Worm (Caenorhabditis elegans) whole organism, early embryonic: ENCODE results near the gene ntl-3.

Experiments used
- B0310.2 ChIP-seq: sonication (generic microtip); optimal IDR thresholded peaks from 2 replicates; lab custom pipeline; 2016; ENCODE audit warnings: mild to moderate bottlenecking, missing genetic modification characterization, missing compliant biosample characterization
- F13C5.2 ChIP-seq: sonication (generic microtip); optimal IDR thresholded peaks from 2 replicates; lab custom pipeline; 2017; ENCODE audit warnings: mild to moderate bottlenecking, missing genetic modification characterization, inconsistent platforms, missing compliant biosample characterization
- ama-1 ChIP-seq: fragments of 150-350 bp; optimal IDR thresholded peaks from 2 replicates; lab custom pipeline; 2014
- ceh-13 ChIP-seq: fragments of 200-800 bp; sonication (Bioruptor generic); optimal IDR thresholded peaks from 2 replicates; lab custom pipeline; 2018; ENCODE audit warnings: mild to moderate bottlenecking, missing genetic modification characterization, missing compliant biosample characterization
- ets-7 ChIP-seq: sonication (generic microtip); optimal IDR thresholded peaks from 2 replicates; lab custom pipeline; 2016; ENCODE audit warnings: missing genotype, missing genetic modification characterization, missing compliant biosample characterization
- flt-1 ChIP-seq: fragments of 200-800 bp; sonication (Bioruptor generic); IDR thresholded peaks from 2 replicates; pipeline ENCODE4 v1.3.6; 2022; ENCODE audit warnings: missing genetic modification characterization, missing compliant biosample characterization
- hmbx-1 ChIP-seq: sonication (generic microtip); optimal IDR thresholded peaks from 2 replicates; lab custom pipeline; 2016; ENCODE audit warnings: mild to moderate bottlenecking, missing genetic modification characterization, missing compliant biosample characterization
- hmg-4 ChIP-seq: fragments of 200-800 bp; sonication (Bioruptor generic); optimal IDR thresholded peaks from 2 replicates; lab custom pipeline; 2018; ENCODE audit warnings: mild to moderate bottlenecking, missing genetic modification characterization, missing compliant biosample characterization
- hnd-1 ChIP-seq: sonication (generic microtip); optimal IDR thresholded peaks from 2 replicates; lab custom pipeline; 2016; ENCODE audit warnings: missing genetic modification characterization, missing compliant biosample characterization
- pes-1 ChIP-seq: fragments of 200-800 bp; sonication (Bioruptor generic); IDR thresholded peaks from 2 replicates; pipeline ENCODE4 v1.3.6; 2022; ENCODE audit warnings: missing genetic modification reagents, missing genetic modification characterization, missing compliant biosample characterization
- scrt-1 ChIP-seq: fragments of 200-800 bp; sonication (Bioruptor generic); IDR thresholded peaks from 2 replicates; pipeline ENCODE4 v1.3.6; 2022; ENCODE audit warnings: missing genetic modification characterization, missing compliant biosample characterization
- sea-1 ChIP-seq: fragments of 200-800 bp; sonication (Bioruptor generic); conservative IDR thresholded peaks from 2 replicates; pipeline ENCODE4 v1.3.6; 2022; ENCODE audit warnings: missing genetic modification characterization, missing compliant biosample characterization
- tbx-11 ChIP-seq: fragments of 200-800 bp; sonication (Bioruptor generic); IDR thresholded peaks from 2 replicates; pipeline ENCODE4 v1.3.6; 2022; ENCODE audit warnings: missing genetic modification characterization, missing compliant biosample characterization
- tra-4 ChIP-seq: sonication (generic microtip); optimal IDR thresholded peaks from 2 replicates; lab custom pipeline; 2017; ENCODE audit warnings: missing genetic modification characterization, missing compliant biosample characterization

DNA sequence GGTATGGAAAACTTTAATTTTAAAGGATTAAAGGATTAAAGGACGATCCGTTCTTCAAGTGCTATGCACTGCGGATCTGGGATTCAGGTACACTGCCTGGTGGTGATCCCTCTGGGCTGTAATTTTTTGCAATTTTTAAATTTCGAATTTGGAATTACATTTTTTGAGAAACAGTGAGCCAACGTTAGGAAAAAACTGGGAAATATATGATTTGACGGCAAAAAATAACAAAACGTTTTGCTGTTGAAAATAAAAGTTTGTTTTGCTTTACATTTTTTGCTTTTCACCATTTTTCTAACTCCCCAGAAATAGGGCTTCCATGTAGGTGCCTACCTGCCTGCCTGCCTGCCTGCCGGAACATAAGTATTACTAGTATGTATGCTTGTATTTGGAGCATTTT, 38.8 kb downstream of the ntl-3 start, which contains the start of gene C18D11.10:
- TF ChIP-seq ama-1 (lab: Kevin White, UChicago) (no peak), flt-1 (no peak), ceh-13 (GFP tag; lab: Kevin White, UChicago) (no peak), B0310.2 (tag; lab: Kevin White, UChicago) (no peak), hmbx-1 (tag; lab: Kevin White, UChicago) (no peak), pes-1 (GFP tag; lab: Robert Waterston, UW) (no peak), hmg-4 (no peak), sea-1 (GFP tag; lab: Robert Waterston, UW) (no peak), hnd-1 (tag; lab: Kevin White, UChicago) (no peak), tbx-11 (GFP tag; lab: Robert Waterston, UW) (no peak), ets-7 (no peak), scrt-1 (GFP tag; lab: Robert Waterston, UW) (no peak), tra-4 (tag; lab: Kevin White, UChicago) (no peak), F13C5.2 (tag; lab: Kevin White, UChicago) (no peak)
